Fruit fly (Drosophila melanogaster) whole organism, adult: ENCODE measurements around the gene CheA7a.

Experiments
- CG11617 ChIP-seq: fragments of 200-800 bp; sonication (Bioruptor generic); optimal IDR thresholded peaks from 2 replicates; lab custom pipeline; 2017; ENCODE audit warnings: mild to moderate bottlenecking, missing biosample characterization, missing genetic modification reagents, missing genetic modification characterization
- CG1620 ChIP-seq: fragments of 200-800 bp; sonication (Bioruptor generic); optimal IDR thresholded peaks from 2 replicates; lab custom pipeline; 2016; ENCODE audit warnings: missing biosample characterization, missing genetic modification characterization
- CG33017 ChIP-seq: fragments of 200-800 bp; sonication (Bioruptor generic); optimal IDR thresholded peaks from 2 replicates; lab custom pipeline; 2018; ENCODE audit warnings: missing biosample characterization, mild to moderate bottlenecking, missing genetic modification characterization, moderate library complexity
- CG5204 ChIP-seq: fragments of 200-800 bp; sonication (Bioruptor generic); optimal IDR thresholded peaks from 2 replicates; lab custom pipeline; 2016; ENCODE audit warnings: missing biosample characterization, missing genetic modification characterization
- CG7101 ChIP-seq: fragments of 200-800 bp; sonication (Bioruptor generic); optimal IDR thresholded peaks from 2 replicates; lab custom pipeline; 2018; ENCODE audit warnings: missing biosample characterization, mild to moderate bottlenecking, missing genetic modification characterization, moderate library complexity
- Clk ChIP-seq: fragments of 200-800 bp; sonication (Bioruptor generic); optimal IDR thresholded peaks from 2 replicates; lab custom pipeline; 2017; ENCODE audit warnings: missing biosample characterization, missing genetic modification characterization
- Crg-1 ChIP-seq: fragments of 200-800 bp; sonication (Bioruptor generic); optimal IDR thresholded peaks from 2 replicates; lab custom pipeline; 2016; ENCODE audit warnings: missing biosample characterization, missing genetic modification characterization
- cic ChIP-seq: fragments of 200-800 bp; sonication (Bioruptor generic); optimal IDR thresholded peaks from 2 replicates; lab custom pipeline; 2017; ENCODE audit warnings: missing biosample characterization, mild to moderate bottlenecking, missing genetic modification characterization, moderate library complexity
- cnc ChIP-seq, 2 experiments: fragments of >200 bp; optimal IDR thresholded peaks; 2 replicates each; lab custom pipeline; 2017
- kay ChIP-seq: fragments of 200-800 bp; sonication (Bioruptor generic); peaks from one replicate; lab custom pipeline; 2016; ENCODE audit warnings: missing biosample characterization, missing genetic modification characterization, borderline replicate concordance
- pad ChIP-seq: fragments of 200-800 bp; sonication (Bioruptor generic); optimal IDR thresholded peaks from 3 replicates; lab custom pipeline; 2017; ENCODE audit warnings: missing biosample characterization, missing genetic modification characterization, mild to moderate bottlenecking, moderate library complexity, missing genetic modification reagents

dm6 chrX:7358496-7358895, 19.4 kb upstream of the CheA7a start, which contains the start of gene CG1999:
- TF ChIP-seq CG11617 (GFP tag; lab: Kevin White, UChicago), result no peak
- TF ChIP-seq CG7101, result no peak
- no peak for TF ChIP-seq Clk (GFP tag; lab: Kevin White, UChicago)
- TF ChIP-seq CG1620 (GFP tag; lab: Kevin White, UChicago), result no peak
- TF ChIP-seq cic, result no peak
- TF ChIP-seq CG33017 (tag; lab: Kevin White, UChicago), result no peak
- TF ChIP-seq cnc (optimal IDR thresholded peaks at IDR 0.05; lab: Kevin White, UChicago), result no peak
- TF ChIP-seq Crg-1, result no peak
- no peak for TF ChIP-seq kay (GFP tag; lab: Kevin White, UChicago)
- no peak for TF ChIP-seq CG5204 (GFP tag; lab: Kevin White, UChicago)
- no peak for TF ChIP-seq pad (GFP tag; lab: Kevin White, UChicago)
